Fruit fly (Drosophila melanogaster) whole organism, embryonic: ENCODE results near the gene CG1910.

Source experiments
- CG10431 ChIP-seq: fragments of 200-800 bp; sonication (Bioruptor generic); optimal IDR thresholded peaks from 3 replicates; lab custom pipeline; 2018; ENCODE audit warnings: missing biosample characterization, mild to moderate bottlenecking, missing genetic modification characterization
- CG10462 ChIP-seq: fragments of 200-800 bp; sonication (Bioruptor generic); optimal IDR thresholded peaks from 2 replicates; lab custom pipeline; 2016; ENCODE audit warnings: missing biosample characterization, missing genetic modification characterization
- CG11085 ChIP-seq: fragments of 200-800 bp; sonication (Bioruptor generic); IDR thresholded peaks from 2 replicates; pipeline ENCODE4 v1.3.6; 2022; ENCODE audit warnings: missing biosample characterization, missing genetic modification characterization
- CG11093 ChIP-seq: fragments of 200-800 bp; sonication (Bioruptor generic); IDR thresholded peaks from 3 replicates; pipeline ENCODE4 v1.3.6; 2022; ENCODE audit warnings: missing biosample characterization, missing genetic modification characterization
- CG11723 ChIP-seq: fragments of 200-800 bp; sonication (Bioruptor generic); optimal IDR thresholded peaks from 2 replicates; lab custom pipeline; 2017; ENCODE audit warnings: missing biosample characterization, mild to moderate bottlenecking, missing genetic modification characterization
- CG13775 ChIP-seq: fragments of 200-800 bp; sonication (Bioruptor generic); optimal IDR thresholded peaks from 3 replicates; lab custom pipeline; 2017; ENCODE audit warnings: missing biosample characterization, mild to moderate bottlenecking, missing genetic modification characterization
- CG15011 ChIP-seq: fragments of 200-800 bp; sonication (Bioruptor generic); optimal IDR thresholded peaks from 3 replicates; lab custom pipeline; 2018; ENCODE audit warnings: missing biosample characterization, mild to moderate bottlenecking, missing genetic modification characterization
- CG17385 ChIP-seq: fragments of 200-800 bp; sonication (Bioruptor generic); optimal IDR thresholded peaks from 3 replicates; lab custom pipeline; 2018; ENCODE audit warnings: missing biosample characterization, mild to moderate bottlenecking, missing genetic modification characterization
- CG17802 ChIP-seq: fragments of 200-800 bp; sonication (Bioruptor generic); optimal IDR thresholded peaks from 2 replicates; lab custom pipeline; 2018; ENCODE audit warnings: missing biosample characterization, mild to moderate bottlenecking, missing genetic modification characterization, moderate library complexity
- CG18262 ChIP-seq: fragments of 200-800 bp; optimal IDR thresholded peaks from 3 replicates; lab custom pipeline; 2019; ENCODE audit warnings: missing biosample characterization, mild to moderate bottlenecking, missing genetic modification characterization, moderate library complexity
- CG18476 ChIP-seq: fragments of 200-800 bp; sonication (Bioruptor generic); optimal IDR thresholded peaks from 2 replicates; lab custom pipeline; 2016; ENCODE audit warnings: missing biosample characterization, mild to moderate bottlenecking, missing genetic modification characterization
- CG2199 ChIP-seq: fragments of 200-800 bp; sonication (Bioruptor generic); IDR thresholded peaks from 3 replicates; pipeline ENCODE4 v1.3.6; 2022; ENCODE audit warnings: missing biosample characterization, missing genetic modification characterization
- CG4328 ChIP-seq: fragments of 200-800 bp; sonication (Bioruptor generic); optimal IDR thresholded peaks from 3 replicates; lab custom pipeline; 2017; ENCODE audit warnings: missing biosample characterization, missing genetic modification reagents, missing genetic modification characterization
- CG6813 ChIP-seq: fragments of 200-800 bp; sonication (Bioruptor generic); optimal IDR thresholded peaks from 2 replicates; lab custom pipeline; 2017; ENCODE audit warnings: missing biosample characterization, missing genetic modification characterization, mild to moderate bottlenecking, moderate library complexity, missing genetic modification reagents
- CG8281 ChIP-seq: fragments of 200-800 bp; sonication (Bioruptor generic); optimal IDR thresholded peaks from 2 replicates; lab custom pipeline; 2018; ENCODE audit warnings: missing biosample characterization, mild to moderate bottlenecking, missing genetic modification characterization, moderate library complexity
- CG8359 ChIP-seq: fragments of 200-800 bp; sonication (Bioruptor generic); optimal IDR thresholded peaks from 2 replicates; lab custom pipeline; 2017; ENCODE audit warnings: missing biosample characterization, mild to moderate bottlenecking, missing genetic modification characterization, borderline replicate concordance
- CG9437 ChIP-seq: fragments of 200-800 bp; sonication (Bioruptor generic); optimal IDR thresholded peaks from 2 replicates; lab custom pipeline; 2018; ENCODE audit warnings: missing biosample characterization, mild to moderate bottlenecking, missing genetic modification characterization
- D19A ChIP-seq: fragments of 200-800 bp; optimal IDR thresholded peaks from 3 replicates; lab custom pipeline; 2019; ENCODE audit warnings: missing biosample characterization, mild to moderate bottlenecking, missing genetic modification characterization, moderate library complexity
- Doc2 ChIP-seq: fragments of 200-800 bp; sonication (Bioruptor generic); IDR thresholded peaks from 2 replicates; pipeline ENCODE4 v1.3.6; 2022; ENCODE audit warnings: missing biosample characterization, missing genetic modification characterization
- Fer2 ChIP-seq: fragments of 200-800 bp; sonication (Bioruptor generic); optimal IDR thresholded peaks from 2 replicates; lab custom pipeline; 2018; ENCODE audit warnings: missing biosample characterization, mild to moderate bottlenecking, missing genetic modification characterization, moderate library complexity
- Kr ChIP-seq: fragments of 200-800 bp; sonication (Bioruptor generic); optimal IDR thresholded peaks from 2 replicates; lab custom pipeline; 2017; ENCODE audit warnings: missing biosample characterization, mild to moderate bottlenecking, missing genetic modification characterization
- Mes4 ChIP-seq: fragments of 200-800 bp; sonication (Bioruptor generic); optimal IDR thresholded peaks from 2 replicates; lab custom pipeline; 2016; ENCODE audit warnings: missing biosample characterization, missing genetic modification characterization
- Nf-YC ChIP-seq: fragments of 200-800 bp; optimal IDR thresholded peaks from 3 replicates; lab custom pipeline; 2019; ENCODE audit warnings: missing biosample characterization, mild to moderate bottlenecking, missing genetic modification characterization, moderate library complexity
- Pdp1 ChIP-seq, 2 experiments: fragments of 200-800 bp; sonication (Bioruptor generic); optimal IDR thresholded peaks; 3 replicates each; lab custom pipeline; 2016; ENCODE audit warnings: missing biosample characterization in 2 of 2, missing genetic modification characterization in 2 of 2, mild to moderate bottlenecking in 1 of 2, moderate library complexity in 1 of 2
- Sin3A ChIP-seq: fragments of >200 bp; optimal IDR thresholded peaks from 2 replicates; lab custom pipeline; 2018
- Six4 ChIP-seq: fragments of 200-800 bp; sonication (Bioruptor generic); optimal IDR thresholded peaks from 2 replicates; lab custom pipeline; 2016; ENCODE audit warnings: missing biosample characterization, missing genetic modification characterization
- Usf ChIP-seq: fragments of 200-800 bp; sonication (Bioruptor generic); optimal IDR thresholded peaks from 2 replicates; lab custom pipeline; 2017; ENCODE audit warnings: missing genotype, missing biosample characterization, missing genetic modification characterization
- ase ChIP-seq: fragments of 200-800 bp; sonication (Bioruptor generic); IDR thresholded peaks from 3 replicates; pipeline ENCODE4 v1.3.6; 2022; ENCODE audit warnings: missing biosample characterization, missing genetic modification characterization
- ash1 ChIP-seq: fragments of 200-800 bp; sonication (Bioruptor generic); optimal IDR thresholded peaks from 2 replicates; lab custom pipeline; 2018; ENCODE audit warnings: missing biosample characterization, mild to moderate bottlenecking, missing genetic modification characterization
- cas ChIP-seq: fragments of 200-800 bp; sonication (Bioruptor generic); IDR thresholded peaks from 2 replicates; pipeline ENCODE4 v1.3.6; 2022; ENCODE audit warnings: missing biosample characterization, missing genetic modification characterization
- cato ChIP-seq: fragments of 200-800 bp; sonication (Bioruptor generic); optimal IDR thresholded peaks from 2 replicates; lab custom pipeline; 2016; ENCODE audit warnings: missing biosample characterization, missing genetic modification characterization, borderline replicate concordance
- ci ChIP-seq: fragments of 200-800 bp; sonication (Bioruptor generic); IDR thresholded peaks from 3 replicates; pipeline ENCODE4 v1.3.6; 2022; ENCODE audit warnings: missing biosample characterization, missing genetic modification characterization
- croc ChIP-seq: fragments of 200-800 bp; sonication (Bioruptor generic); conservative IDR thresholded peaks from 3 replicates; pipeline ENCODE4 v1.3.6; 2022; ENCODE audit warnings: missing biosample characterization, missing genetic modification characterization
- cwo ChIP-seq: fragments of 200-800 bp; sonication (Bioruptor generic); optimal IDR thresholded peaks from 3 replicates; lab custom pipeline; 2017; ENCODE audit warnings: missing biosample characterization, missing genetic modification characterization, mild to moderate bottlenecking, moderate library complexity, missing genetic modification reagents
- ftz-f1 ChIP-seq: fragments of 200-800 bp; sonication (Bioruptor generic); optimal IDR thresholded peaks from 2 replicates; lab custom pipeline; 2016; ENCODE audit warnings: missing biosample characterization, missing genetic modification characterization
- fu2 ChIP-seq: fragments of 200-800 bp; sonication (Bioruptor generic); optimal IDR thresholded peaks from 2 replicates; lab custom pipeline; 2016; ENCODE audit warnings: missing biosample characterization, missing genetic modification characterization
- gcm ChIP-seq: fragments of 200-800 bp; sonication (Bioruptor generic); optimal IDR thresholded peaks from 2 replicates; lab custom pipeline; 2019; ENCODE audit warnings: missing biosample characterization, mild to moderate bottlenecking, missing genetic modification characterization, moderate library complexity
- gfzf ChIP-seq: fragments of 200-800 bp; sonication (Bioruptor generic); optimal IDR thresholded peaks from 2 replicates; lab custom pipeline; 2016; ENCODE audit warnings: missing biosample characterization, mild to moderate bottlenecking, missing genetic modification characterization, moderate library complexity
- her ChIP-seq: fragments of 200-800 bp; sonication (Bioruptor generic); optimal IDR thresholded peaks from 2 replicates; lab custom pipeline; 2016; ENCODE audit warnings: missing biosample characterization, missing genetic modification characterization
- lov ChIP-seq, 2 experiments: fragments of 200-800 bp in 1 of 2; fragments of >200 bp in 1 of 2; sonication (Bioruptor generic) in 1 of 2; IDR thresholded peaks in 1 of 2; optimal IDR thresholded peaks in 1 of 2; 2 replicates in 1 of 2; 3 replicates in 1 of 2; pipeline versions ENCODE4 v1.3.6 to Lab custom; 2017 to 2022; ENCODE audit warnings: missing biosample characterization in 1 of 2, missing genetic modification characterization in 1 of 2
- nau ChIP-seq: fragments of 200-800 bp; sonication (Bioruptor generic); optimal IDR thresholded peaks from 3 replicates; lab custom pipeline; 2017; ENCODE audit warnings: missing biosample characterization, mild to moderate bottlenecking, missing genetic modification characterization, missing genetic modification reagents
- peb ChIP-seq: fragments of 200-800 bp; sonication (Bioruptor generic); IDR thresholded peaks from 2 replicates; pipeline ENCODE4 v1.3.6; 2022; ENCODE audit warnings: missing biosample characterization, missing genetic modification characterization
- repo ChIP-seq: fragments of 200-800 bp; sonication (Bioruptor generic); optimal IDR thresholded peaks from 2 replicates; lab custom pipeline; 2016; ENCODE audit warnings: missing biosample characterization, missing genetic modification characterization
- rib ChIP-seq: fragments of 200-800 bp; sonication (Bioruptor generic); IDR thresholded peaks from 2 replicates; pipeline ENCODE4 v1.3.6; 2022; ENCODE audit warnings: missing biosample characterization, missing genetic modification characterization
- sima ChIP-seq: fragments of 200-800 bp; sonication (Bioruptor generic); optimal IDR thresholded peaks from 2 replicates; lab custom pipeline; 2016; ENCODE audit warnings: missing biosample characterization, missing genetic modification characterization
- twi ChIP-seq: fragments of 200-800 bp; optimal IDR thresholded peaks from 2 replicates; lab custom pipeline; 2019; ENCODE audit warnings: missing biosample characterization, mild to moderate bottlenecking, missing genetic modification characterization, moderate library complexity
- unpg ChIP-seq: fragments of 200-800 bp; sonication (Bioruptor generic); optimal IDR thresholded peaks from 3 replicates; lab custom pipeline; 2018; ENCODE audit warnings: missing biosample characterization, mild to moderate bottlenecking, missing genetic modification characterization, moderate library complexity
- vvl ChIP-seq: fragments of 200-800 bp; sonication (Bioruptor generic); IDR thresholded peaks from 2 replicates; pipeline ENCODE4 v1.3.6; 2022; ENCODE audit warnings: missing biosample characterization, missing genetic modification characterization

CG1910 gene

dm6 chr3R:31776583-31777362, 29.3 kb downstream of the CG1910 start, which contains the start of the genes CG2126 and faf (continued):
- TF ChIP-seq cas (peak; percentile 60; the same call in 1 of the 2 replicates), repo (GFP tag; lab: Kevin White, UChicago) (peak; percentile 17), CG11085 (GFP tag; lab: Robert Waterston, UW) (peak; percentile 60; the same call in 1 of the 2 replicates), CG8359 (no peak), nau (no peak), CG9437 (GFP tag; lab: Kevin White, UChicago) (peak; percentile 70), CG18476 (peak; percentile 40), unpg (peak; percentile 82), ase (GFP tag; lab: Robert Waterston, UW) (peak; percentile 72; the same call in 1 of the 3 replicates), CG10462 (GFP tag; lab: Kevin White, UChicago) (peak; percentile 56), gfzf (peak; percentile 34), CG8281 (tag; lab: Kevin White, UChicago) (peak; percentile 49), Doc2 (GFP tag; lab: Robert Waterston, UW) (no peak), CG6813 (GFP tag; lab: Kevin White, UChicago) (peak; percentile 14), sima (GFP tag; lab: Kevin White, UChicago) (no peak), vvl (GFP tag; lab: Robert Waterston, UW) (peak; percentile 85), her (peak; percentile 38), fu2 (GFP tag; lab: Kevin White, UChicago) (peak; percentile 55), Kr (GFP tag; lab: Kevin White, UChicago) (no peak), CG15011 (peak; percentile 59), cato (GFP tag; lab: Kevin White, UChicago) (peak; percentile 60), CG10431 (GFP tag; lab: Kevin White, UChicago) (peak; percentile 44), ci (GFP tag; lab: Robert Waterston, UW) (peak; percentile 84), Six4 (GFP tag; lab: Kevin White, UChicago) (peak; percentile 70), croc (0 out of 3 replicates have a peak, but pooled peaks have one; percentile 35), Usf (GFP tag; lab: Kevin White, UChicago) (peak; percentile 48), CG17802 (tag; lab: Kevin White, UChicago) (peak; percentile 35), ash1 (GFP tag; lab: Kevin White, UChicago) (no peak), CG2199 (no peak), Pdp1 (GFP tag; optimal IDR thresholded peaks at IDR 0.05; lab: Kevin White, UChicago) (peak; percentile 54 to 68), CG11093 (GFP tag; lab: Robert Waterston, UW) (peak; percentile 62; the same call in 2 of the 3 replicates), Nf-YC (tag; lab: Kevin White, UChicago) (peak; percentile 76), CG18262 (tag; lab: Kevin White, UChicago) (peak; percentile 87), ftz-f1 (GFP tag; lab: Kevin White, UChicago) (no peak), Mes4 (GFP tag; lab: Kevin White, UChicago) (no peak), CG11723 (GFP tag; lab: Kevin White, UChicago) (peak; percentile 54), lov (optimal IDR thresholded peaks at IDR 0.05; lab: Kevin White, UChicago) (no peak), lov (GFP tag; IDR thresholded peaks at IDR 0.05; lab: Robert Waterston, UW) (0 out of 3 replicates have a peak, but pooled peaks have one; percentile 41), cwo (GFP tag; lab: Kevin White, UChicago) (peak; percentile 52), Fer2 (tag; lab: Kevin White, UChicago) (peak; percentile 80), CG17385 (GFP tag; lab: Kevin White, UChicago) (peak; percentile 77), peb (GFP tag; lab: Robert Waterston, UW) (no peak), rib (GFP tag; lab: Robert Waterston, UW) (0 out of 2 replicates have a peak, but pooled peaks have one; percentile 36), CG13775 (GFP tag; lab: Kevin White, UChicago) (peak; percentile 79), CG4328 (GFP tag; lab: Kevin White, UChicago) (peak; percentile 73), gcm (peak; percentile 73), twi (peak; percentile 58), D19A (no peak), Sin3A (lab: Kevin White, UChicago) (peak; percentile 17)
